Worm (Caenorhabditis elegans) whole organism, early embryonic: ENCODE measurements around the gene ncx-5.

Experiments
- B0310.2 ChIP-seq: sonication (generic microtip); optimal IDR thresholded peaks from 2 replicates; lab custom pipeline; 2016; ENCODE audit warnings: mild to moderate bottlenecking, missing genetic modification characterization, missing compliant biosample characterization
- aly-1 ChIP-seq: sonication (generic microtip); optimal IDR thresholded peaks from 2 replicates; lab custom pipeline; 2016; ENCODE audit warnings: missing genetic modification characterization, missing compliant biosample characterization
- ama-1 ChIP-seq: fragments of 150-350 bp; optimal IDR thresholded peaks from 2 replicates; lab custom pipeline; 2014
- ceh-13 ChIP-seq: fragments of 200-800 bp; sonication (Bioruptor generic); optimal IDR thresholded peaks from 2 replicates; lab custom pipeline; 2018; ENCODE audit warnings: mild to moderate bottlenecking, missing genetic modification characterization, missing compliant biosample characterization
- ets-7 ChIP-seq: sonication (generic microtip); optimal IDR thresholded peaks from 2 replicates; lab custom pipeline; 2016; ENCODE audit warnings: missing genotype, missing genetic modification characterization, missing compliant biosample characterization
- flt-1 ChIP-seq: fragments of 200-800 bp; sonication (Bioruptor generic); IDR thresholded peaks from 2 replicates; pipeline ENCODE4 v1.3.6; 2022; ENCODE audit warnings: missing genetic modification characterization, missing compliant biosample characterization
- hmbx-1 ChIP-seq: sonication (generic microtip); optimal IDR thresholded peaks from 2 replicates; lab custom pipeline; 2016; ENCODE audit warnings: mild to moderate bottlenecking, missing genetic modification characterization, missing compliant biosample characterization
- hmg-4 ChIP-seq: fragments of 200-800 bp; sonication (Bioruptor generic); optimal IDR thresholded peaks from 2 replicates; lab custom pipeline; 2018; ENCODE audit warnings: mild to moderate bottlenecking, missing genetic modification characterization, missing compliant biosample characterization
- hnd-1 ChIP-seq: sonication (generic microtip); optimal IDR thresholded peaks from 2 replicates; lab custom pipeline; 2016; ENCODE audit warnings: missing genetic modification characterization, missing compliant biosample characterization
- pes-1 ChIP-seq: fragments of 200-800 bp; sonication (Bioruptor generic); IDR thresholded peaks from 2 replicates; pipeline ENCODE4 v1.3.6; 2022; ENCODE audit warnings: missing genetic modification reagents, missing genetic modification characterization, missing compliant biosample characterization
- scrt-1 ChIP-seq: fragments of 200-800 bp; sonication (Bioruptor generic); IDR thresholded peaks from 2 replicates; pipeline ENCODE4 v1.3.6; 2022; ENCODE audit warnings: missing genetic modification characterization, missing compliant biosample characterization
- sea-1 ChIP-seq: fragments of 200-800 bp; sonication (Bioruptor generic); conservative IDR thresholded peaks from 2 replicates; pipeline ENCODE4 v1.3.6; 2022; ENCODE audit warnings: missing genetic modification characterization, missing compliant biosample characterization
- tbx-11 ChIP-seq: fragments of 200-800 bp; sonication (Bioruptor generic); IDR thresholded peaks from 2 replicates; pipeline ENCODE4 v1.3.6; 2022; ENCODE audit warnings: missing genetic modification characterization, missing compliant biosample characterization
- tra-4 ChIP-seq: sonication (generic microtip); optimal IDR thresholded peaks from 2 replicates; lab custom pipeline; 2017; ENCODE audit warnings: missing genetic modification characterization, missing compliant biosample characterization

ce11 chrV:10503011-10503410, 13.1 kb upstream of the ncx-5 start, which contains the start of gene C35A5.11:
- TF ChIP-seq tbx-11, result no peak
- TF ChIP-seq hmg-4 (GFP tag; lab: Kevin White, UChicago), result no peak
- no peak for TF ChIP-seq ceh-13 (GFP tag; lab: Kevin White, UChicago)
- no peak for TF ChIP-seq ama-1 (lab: Kevin White, UChicago)
- TF ChIP-seq flt-1, result no peak
- TF ChIP-seq sea-1 (GFP tag; lab: Robert Waterston, UW), result no peak
- TF ChIP-seq pes-1, result no peak
- TF ChIP-seq hmbx-1 (tag; lab: Kevin White, UChicago), result no peak
- TF ChIP-seq aly-1 (tag; lab: Kevin White, UChicago), result no peak
- TF ChIP-seq B0310.2 (tag; lab: Kevin White, UChicago), result no peak
- TF ChIP-seq ets-7, result no peak
- no peak for TF ChIP-seq tra-4
- no peak for TF ChIP-seq scrt-1 (GFP tag; lab: Robert Waterston, UW)
- TF ChIP-seq hnd-1, result no peak
